Fruit fly (Drosophila melanogaster) whole organism, wandering third instar larva: ENCODE measurements around the gene CG5969.

ENCODE experiments used
- Abd-B ChIP-seq: fragments of >200 bp; optimal IDR thresholded peaks from 2 replicates; lab custom pipeline; 2017; ENCODE audit warnings: missing biosample characterization, missing genetic modification characterization
- CG32264 ChIP-seq: fragments of 200-800 bp; sonication (Bioruptor generic); optimal IDR thresholded peaks from 2 replicates; lab custom pipeline; 2016; ENCODE audit warnings: missing biosample characterization, missing genetic modification characterization
- CG9705 ChIP-seq: fragments of 200-800 bp; sonication (Bioruptor generic); optimal IDR thresholded peaks from 2 replicates; lab custom pipeline; 2018; ENCODE audit warnings: missing biosample characterization, mild to moderate bottlenecking, missing genetic modification characterization
- CrebA ChIP-seq: fragments of 200-800 bp; sonication (Bioruptor generic); optimal IDR thresholded peaks from 2 replicates; lab custom pipeline; 2016; ENCODE audit warnings: missing biosample characterization, mild to moderate bottlenecking, missing genetic modification characterization, borderline replicate concordance
- Dif ChIP-seq: fragments of 200-275, 200-300 bp; sonication (Bioruptor generic); optimal IDR thresholded peaks from 2 replicates; lab custom pipeline; 2018; ENCODE audit warnings: missing biosample characterization, missing genetic modification characterization; ENCODE audit not compliant: partially characterized antibody
- GATAd ChIP-seq: sonication (Bioruptor generic); optimal IDR thresholded peaks from 2 replicates; lab custom pipeline; 2016; ENCODE audit warnings: missing biosample characterization, missing genetic modification characterization
- HLH106 ChIP-seq: fragments of 200-800 bp; optimal IDR thresholded peaks from 3 replicates; lab custom pipeline; 2019; ENCODE audit warnings: missing biosample characterization, mild to moderate bottlenecking, missing genetic modification characterization, moderate library complexity
- Hnf4 ChIP-seq: fragments of 200-800 bp; sonication (Bioruptor generic); optimal IDR thresholded peaks from 2 replicates; lab custom pipeline; 2016; ENCODE audit warnings: missing biosample characterization, mild to moderate bottlenecking, missing genetic modification characterization
- Hr78 ChIP-seq: fragments of >200 bp; optimal IDR thresholded peaks from 2 replicates; lab custom pipeline; 2017; ENCODE audit warnings: missing biosample characterization, missing genetic modification characterization
- Myc ChIP-seq: fragments of >200 bp; optimal IDR thresholded peaks from 2 replicates; lab custom pipeline; 2017
- N ChIP-seq: fragments of >200 bp; optimal IDR thresholded peaks from 2 replicates; lab custom pipeline; 2018; ENCODE audit warnings: missing biosample characterization, missing external identifiers, missing genetic modification characterization
- OdsH ChIP-seq: fragments of 200-800 bp; sonication (Bioruptor generic); optimal IDR thresholded peaks from 2 replicates; lab custom pipeline; 2016; ENCODE audit warnings: missing biosample characterization, mild to moderate bottlenecking, missing genetic modification characterization
- Rel ChIP-seq, 2 experiments: fragments of 200-800 bp; sonication (Bioruptor generic) in 1 of 2; optimal IDR thresholded peaks; 2 replicates in 1 of 2; 3 replicates in 1 of 2; lab custom pipeline; 2016 to 2019; ENCODE audit warnings: mild to moderate bottlenecking in 2 of 2, missing biosample characterization in 2 of 2, missing genetic modification characterization in 2 of 2, moderate library complexity in 1 of 2
- Sp1 ChIP-seq: fragments of 200-800 bp; sonication (Bioruptor generic); optimal IDR thresholded peaks from 3 replicates; lab custom pipeline; 2019; ENCODE audit warnings: missing biosample characterization, mild to moderate bottlenecking, missing genetic modification characterization, moderate library complexity
- Vsx2 ChIP-seq: fragments of 200-300, 225-300 bp; sonication (Bioruptor generic); optimal IDR thresholded peaks from 2 replicates; lab custom pipeline; 2018; ENCODE audit warnings: missing biosample characterization, missing genetic modification characterization; ENCODE audit not compliant: partially characterized antibody
- brk ChIP-seq: fragments of 200-800 bp; sonication (Bioruptor generic); optimal IDR thresholded peaks from 2 replicates; lab custom pipeline; 2016; ENCODE audit warnings: missing biosample characterization, mild to moderate bottlenecking, missing genetic modification characterization
- dl ChIP-seq, 2 experiments: fragments of 175-275, 200-275 bp in 1 of 2; fragments of 200-275 bp in 1 of 2; sonication (Bioruptor generic); optimal IDR thresholded peaks; lab custom pipeline; 2018; ENCODE audit warnings: mild to moderate bottlenecking in 2 of 2, missing biosample characterization in 2 of 2, missing genetic modification characterization in 2 of 2, moderate library complexity in 2 of 2; ENCODE audit not compliant: partially characterized antibody in 2 of 2, insufficient read depth in 1 of 2
- dsf ChIP-seq: sonication (Bioruptor generic); optimal IDR thresholded peaks from 2 replicates; lab custom pipeline; 2016; ENCODE audit warnings: missing biosample characterization, missing genetic modification characterization, borderline replicate concordance
- ey ChIP-seq: fragments of 200-800 bp; sonication (Bioruptor generic); optimal IDR thresholded peaks from 2 replicates; lab custom pipeline; 2016; ENCODE audit warnings: missing biosample characterization, missing genetic modification characterization
- foxo ChIP-seq, 2 experiments: fragments of 200-800 bp; sonication (Bioruptor generic); optimal IDR thresholded peaks; 2 replicates in 1 of 2; 3 replicates in 1 of 2; lab custom pipeline; 2016 to 2017; ENCODE audit warnings: missing biosample characterization in 2 of 2, missing genetic modification characterization in 2 of 2
- fru ChIP-seq: fragments of 200-800 bp; sonication (Bioruptor generic); optimal IDR thresholded peaks from 3 replicates; lab custom pipeline; 2016; ENCODE audit warnings: missing biosample characterization, mild to moderate bottlenecking, missing genetic modification characterization
- h ChIP-seq: fragments of 200-800 bp; sonication (Bioruptor generic); optimal IDR thresholded peaks from 3 replicates; lab custom pipeline; 2016; ENCODE audit warnings: missing biosample characterization, mild to moderate bottlenecking, missing genetic modification characterization
- jim ChIP-seq: fragments of 175-275, 200-325 bp; sonication (Bioruptor generic); optimal IDR thresholded peaks from 2 replicates; lab custom pipeline; 2016; ENCODE audit warnings: missing biosample characterization, mild to moderate bottlenecking, missing genetic modification characterization
- lola ChIP-seq: fragments of >200 bp; optimal IDR thresholded peaks from 2 replicates; lab custom pipeline; 2017; ENCODE audit warnings: missing biosample characterization, missing genetic modification characterization
- pan ChIP-seq: fragments of >200 bp; optimal IDR thresholded peaks from 2 replicates; lab custom pipeline; 2017
- psq ChIP-seq: fragments of 200-800 bp; sonication (Bioruptor generic); optimal IDR thresholded peaks from 3 replicates; lab custom pipeline; 2017; ENCODE audit warnings: missing biosample characterization, mild to moderate bottlenecking, missing genetic modification characterization, moderate library complexity
- rgr ChIP-seq: fragments of 200-800 bp; sonication (Bioruptor generic); optimal IDR thresholded peaks from 3 replicates; lab custom pipeline; 2016; ENCODE audit warnings: missing biosample characterization, mild to moderate bottlenecking, missing genetic modification characterization
- sv ChIP-seq: fragments of 200-800 bp; sonication (Bioruptor generic); optimal IDR thresholded peaks from 3 replicates; lab custom pipeline; 2016; ENCODE audit warnings: missing biosample characterization, missing genetic modification characterization
- tai ChIP-seq: sonication (Bioruptor generic); optimal IDR thresholded peaks from 2 replicates; lab custom pipeline; 2016; ENCODE audit warnings: missing biosample characterization, missing genetic modification characterization
- usp ChIP-seq: fragments of >200 bp; optimal IDR thresholded peaks from 2 replicates; lab custom pipeline; 2017; ENCODE audit warnings: missing biosample characterization, missing genetic modification characterization
- woc ChIP-seq: sonication (Bioruptor generic); optimal IDR thresholded peaks from 2 replicates; lab custom pipeline; 2016; ENCODE audit warnings: missing biosample characterization, mild to moderate bottlenecking, missing genetic modification characterization

Gene CG5969

DNA sequence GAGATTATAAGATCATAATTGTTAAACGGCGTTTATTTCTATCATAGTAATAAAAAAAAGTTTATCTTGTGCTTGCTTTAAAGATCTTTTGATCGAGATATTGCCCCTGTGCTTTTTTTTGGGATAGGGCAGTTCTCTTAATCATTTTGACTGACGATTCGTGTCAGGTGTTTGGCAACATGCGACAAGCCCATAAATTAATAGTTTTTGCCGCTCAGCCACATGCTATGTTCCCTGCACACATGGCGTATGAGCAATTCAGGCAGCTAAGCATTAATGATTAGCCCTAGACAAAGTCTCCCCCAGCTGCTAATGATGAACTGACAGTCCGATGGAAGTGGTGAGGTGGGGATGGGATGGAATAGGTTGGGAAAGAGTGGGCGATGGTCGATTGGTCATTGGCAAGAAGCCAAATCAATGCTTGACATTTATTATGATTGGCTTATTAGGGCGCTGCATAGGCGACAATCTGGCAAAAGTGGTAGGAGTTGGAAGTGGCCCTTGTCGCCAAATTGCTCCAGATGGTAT lies 32.6 kb upstream of the CG5969 start:
- TF ChIP-seq CG32264 (GFP tag; lab: Kevin White, UChicago), result no peak
- no peak for TF ChIP-seq foxo (GFP tag; optimal IDR thresholded peaks at IDR 0.05; lab: Kevin White, UChicago)
- no peak for TF ChIP-seq h (GFP tag; lab: Kevin White, UChicago)
- no peak for TF ChIP-seq Abd-B (GFP tag; lab: Kevin White, UChicago)

DNA sequence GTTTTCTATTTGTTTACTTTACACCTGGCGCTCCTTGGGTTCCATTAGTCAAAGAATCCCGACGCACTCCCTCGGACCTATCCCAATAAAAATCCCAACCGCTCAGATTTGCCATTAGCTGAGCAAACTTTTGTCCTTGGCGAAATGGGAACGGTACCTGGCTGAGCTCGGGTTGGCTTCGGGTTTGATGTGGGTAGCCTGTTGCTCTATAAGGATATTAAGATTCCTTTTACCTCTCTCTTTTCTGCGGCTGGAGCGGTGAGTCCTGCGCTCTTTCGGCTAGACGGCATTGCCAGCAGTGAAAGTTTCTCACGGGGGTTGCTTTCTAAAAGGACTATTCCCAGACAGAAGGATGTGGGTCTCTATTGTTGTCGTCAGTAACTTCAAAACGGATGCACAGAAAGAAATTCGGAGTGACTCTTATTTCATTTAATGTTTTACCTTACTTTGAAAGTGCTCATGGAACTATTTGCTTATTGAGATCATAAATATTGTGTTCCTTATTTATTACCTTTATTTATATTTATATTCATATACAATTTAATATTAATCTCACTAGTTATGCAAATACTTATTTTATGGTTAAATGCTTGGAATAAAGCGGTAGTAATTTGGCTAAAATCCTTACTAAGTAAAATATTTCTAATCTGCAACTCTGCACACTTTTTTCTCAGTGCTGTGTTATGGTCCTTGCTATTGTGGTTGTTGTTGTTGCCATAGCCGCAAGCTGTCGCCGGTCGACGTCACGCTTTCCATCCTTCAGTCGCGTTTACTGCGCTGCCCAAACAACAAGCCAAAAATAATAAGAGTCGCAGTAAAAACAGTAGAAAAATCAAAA lies 31.7 kb upstream of the CG5969 start, which contains the start of gene CG5910:
TSS of gene CG5910 (plus strand) at position 788 of the 838 bp plus-strand sequence.
- peak; percentile 55 for TF ChIP-seq h (GFP tag; lab: Kevin White, UChicago)
- peak; percentile 78 for TF ChIP-seq HLH106
- TF ChIP-seq usp (GFP tag; lab: Kevin White, UChicago), result no peak
- no peak for TF ChIP-seq N
- TF ChIP-seq woc (GFP tag; lab: Kevin White, UChicago), result peak; percentile 2
- no peak for TF ChIP-seq lola (GFP tag; lab: Kevin White, UChicago)
- no peak for TF ChIP-seq fru (GFP tag; lab: Kevin White, UChicago)
- no peak for TF ChIP-seq Vsx2 (GFP tag; lab: Kevin White, UChicago)
- TF ChIP-seq CrebA (GFP tag; lab: Kevin White, UChicago), result no peak
- TF ChIP-seq psq (GFP tag; lab: Kevin White, UChicago), result peak; percentile 64
- TF ChIP-seq rgr (GFP tag; lab: Kevin White, UChicago), result peak; percentile 63
- TF ChIP-seq dl (GFP tag; optimal IDR thresholded peaks at IDR 0.05; lab: Kevin White, UChicago; ENCODE audit: insufficient read depth in 1 of 2, partially characterized antibody in 2 of 2), result no peak
- TF ChIP-seq Myc (lab: Kevin White, UChicago), result no peak
- no peak for TF ChIP-seq jim
- peak; percentile 85 for TF ChIP-seq Sp1 (GFP tag; lab: Kevin White, UChicago)
- TF ChIP-seq Hnf4, result no peak
- TF ChIP-seq sv (GFP tag; lab: Kevin White, UChicago), result peak; percentile 50
- TF ChIP-seq Abd-B (GFP tag; lab: Kevin White, UChicago), result no peak
- peak; percentile 69 for TF ChIP-seq OdsH (GFP tag; lab: Kevin White, UChicago)
- no peak for TF ChIP-seq Rel (GFP tag; optimal IDR thresholded peaks at IDR 0.05; lab: Kevin White, UChicago)
- TF ChIP-seq Rel (tag; optimal IDR thresholded peaks at IDR 0.05; lab: Kevin White, UChicago), result peak; percentile 20
- TF ChIP-seq ey (GFP tag; lab: Kevin White, UChicago), result peak; percentile 1
- TF ChIP-seq CG9705 (GFP tag; lab: Kevin White, UChicago), result peak; percentile 58
- no peak for TF ChIP-seq brk (GFP tag; lab: Kevin White, UChicago)
- no peak for TF ChIP-seq pan

DNA sequence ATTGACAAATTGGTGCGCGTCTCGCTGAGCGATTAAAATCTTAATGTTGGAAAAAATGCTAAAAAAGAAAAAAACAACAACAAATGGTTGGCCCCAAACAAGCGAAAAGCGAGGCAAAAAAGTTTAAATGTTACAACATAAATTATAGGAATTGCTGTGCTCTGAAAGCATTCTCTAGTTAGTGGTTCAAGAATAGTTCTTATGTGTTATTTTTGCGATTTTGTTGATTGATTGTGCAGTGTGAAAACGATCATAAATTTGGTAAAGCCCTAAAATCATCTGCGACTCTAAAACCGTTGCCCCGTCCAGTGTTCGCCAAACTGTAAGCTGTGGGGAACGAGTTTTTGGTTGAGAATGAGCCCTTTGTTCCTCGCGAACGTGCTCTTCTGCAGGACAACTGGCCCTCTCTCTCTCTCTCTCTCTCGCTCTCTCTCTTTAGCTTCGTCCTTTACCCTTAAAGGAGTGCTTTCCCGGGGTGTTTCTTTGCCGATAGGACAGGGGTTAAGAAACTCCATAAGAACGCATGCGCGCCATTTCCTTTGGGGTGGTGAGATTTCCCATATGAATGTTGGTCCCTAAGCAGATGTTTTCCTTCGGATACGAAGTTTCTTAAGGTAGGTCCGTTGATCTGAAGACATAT lies 30.8 kb upstream of the CG5969 start:
- peak; percentile 67 for TF ChIP-seq Dif (GFP tag; lab: Kevin White, UChicago)
- TF ChIP-seq OdsH (GFP tag; lab: Kevin White, UChicago), result no peak
- TF ChIP-seq Sp1 (GFP tag; lab: Kevin White, UChicago), result no peak
- no peak for TF ChIP-seq fru (GFP tag; lab: Kevin White, UChicago)
- no peak for TF ChIP-seq CrebA (GFP tag; lab: Kevin White, UChicago)
- no peak for TF ChIP-seq sv (GFP tag; lab: Kevin White, UChicago)
- TF ChIP-seq Abd-B (GFP tag; lab: Kevin White, UChicago), result no peak
- no peak for TF ChIP-seq Hr78 (GFP tag; lab: Kevin White, UChicago)
- TF ChIP-seq tai (GFP tag; lab: Kevin White, UChicago), result no peak
- TF ChIP-seq pan, result no peak
- peak; percentile 6 to 73 for TF ChIP-seq dl (GFP tag; optimal IDR thresholded peaks at IDR 0.05; lab: Kevin White, UChicago; ENCODE audit: insufficient read depth in 1 of 2, partially characterized antibody in 2 of 2)
- no peak for TF ChIP-seq lola (GFP tag; lab: Kevin White, UChicago)
- no peak for TF ChIP-seq usp (GFP tag; lab: Kevin White, UChicago)
- no peak for TF ChIP-seq ey (GFP tag; lab: Kevin White, UChicago)
- TF ChIP-seq N, result no peak
- TF ChIP-seq Myc (lab: Kevin White, UChicago), result peak; percentile 64
- no peak for TF ChIP-seq dsf (GFP tag; lab: Kevin White, UChicago)
- TF ChIP-seq brk (GFP tag; lab: Kevin White, UChicago), result no peak
- TF ChIP-seq GATAd (GFP tag; lab: Kevin White, UChicago), result no peak
- no peak for TF ChIP-seq psq (GFP tag; lab: Kevin White, UChicago)
- TF ChIP-seq Hnf4, result no peak
